Worm (Caenorhabditis elegans): ENCODE results near the gene Y60A3A.25.

The Y60A3A.25 gene

DNA sequence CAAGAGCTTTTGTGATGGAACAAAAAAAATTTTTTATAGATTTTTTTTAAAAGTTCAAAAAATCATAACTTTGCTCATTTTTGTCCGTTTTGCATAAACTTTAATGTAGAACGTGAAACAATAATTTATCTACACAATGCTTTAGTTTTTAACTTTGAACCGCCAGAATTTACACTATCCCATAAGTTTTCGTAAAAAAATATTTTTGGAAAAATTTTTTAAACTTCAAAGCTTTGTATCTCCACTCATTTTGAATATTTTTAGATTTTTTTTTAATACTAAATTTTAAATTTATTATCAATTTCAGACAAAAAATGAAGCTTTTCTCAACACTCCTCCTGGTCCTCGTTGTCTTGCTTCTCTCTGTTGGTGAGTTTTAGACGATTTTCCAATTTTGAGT lies 17.7 kb upstream of the Y60A3A.25 start, which contains the start of gene Y60A3A.21:
Gene Y60A3A.21, plus strand, starts transcription at position 301 of the 400 bp plus-strand sequence.
- no peak for TF ChIP-seq sptf-1 (tag; optimal IDR thresholded peaks at IDR 0.05)
- no peak for TF ChIP-seq lin-32 (GFP tag; optimal IDR thresholded peaks at IDR 0.05)
- no peak for TF ChIP-seq elt-1 (tag; optimal IDR thresholded peaks at IDR 0.05; ENCODE audit: borderline replicate concordance, insufficient read depth)
- TF ChIP-seq sem-2 (GFP tag; optimal IDR thresholded peaks at IDR 0.05) = no peak
- TF ChIP-seq M03D4.4 (tag; optimal IDR thresholded peaks at IDR 0.05) = no peak
- TF ChIP-seq nhr-2 (tag; optimal IDR thresholded peaks at IDR 0.05) = no peak
- no peak for TF ChIP-seq drap-1 (GFP tag; optimal IDR thresholded peaks at IDR 0.05)
- TF ChIP-seq blmp-1 (tag; optimal IDR thresholded peaks at IDR 0.05) = no peak
- no peak for TF ChIP-seq ceh-43 (GFP tag; optimal IDR thresholded peaks at IDR 0.05)
- TF ChIP-seq lsy-2 (tag; optimal IDR thresholded peaks at IDR 0.05) = no peak
- TF ChIP-seq flh-1 (GFP tag; optimal IDR thresholded peaks at IDR 0.05) = no peak
- TF ChIP-seq ces-1 (GFP tag; optimal IDR thresholded peaks at IDR 0.05) = no peak
- TF ChIP-seq snpc-4 (tag; optimal IDR thresholded peaks at IDR 0.05) = no peak
- TF ChIP-seq elt-3 (tag; optimal IDR thresholded peaks at IDR 0.05) = no peak
- no peak for TF ChIP-seq nhr-237 (tag; optimal IDR thresholded peaks at IDR 0.05)
- no peak for TF ChIP-seq nhr-12 (tag; optimal IDR thresholded peaks at IDR 0.05)
- no peak for TF ChIP-seq zip-8 (tag; optimal IDR thresholded peaks at IDR 0.05)
- TF ChIP-seq hlh-1 (tag; optimal IDR thresholded peaks at IDR 0.05) = no peak
- TF ChIP-seq nhr-76 (tag; optimal IDR thresholded peaks at IDR 0.05) = no peak

DNA sequence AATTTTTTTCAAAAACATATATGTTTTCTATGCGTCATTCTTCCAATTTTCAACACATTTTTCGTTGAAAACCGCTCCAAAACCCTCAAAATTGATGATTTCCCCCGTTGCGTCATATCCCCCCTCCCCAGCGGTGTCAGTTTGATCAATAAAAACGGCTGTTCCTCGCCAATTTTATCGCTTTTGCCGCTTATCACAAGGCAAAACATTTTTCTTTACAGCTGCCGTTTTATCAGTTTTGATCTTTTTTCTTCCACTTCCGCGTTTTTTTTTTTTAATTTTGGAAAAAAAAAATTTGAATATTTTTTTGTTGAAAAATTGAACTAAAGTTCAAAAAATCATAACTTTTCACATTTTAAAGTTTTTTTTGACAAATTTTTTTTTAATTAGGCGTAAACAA lies 17.2 kb upstream of the Y60A3A.25 start:
- no peak for TF ChIP-seq ceh-83 (GFP tag; optimal IDR thresholded peaks at IDR 0.05)
- TF ChIP-seq unc-39 (tag; optimal IDR thresholded peaks at IDR 0.05) = no peak
- no peak for TF ChIP-seq cnd-1 (tag; optimal IDR thresholded peaks at IDR 0.05)
- no peak for TF ChIP-seq nhr-28 (tag; optimal IDR thresholded peaks at IDR 0.05)
- no peak for TF ChIP-seq nhr-76 (tag; optimal IDR thresholded peaks at IDR 0.05)
- TF ChIP-seq drap-1 (GFP tag; optimal IDR thresholded peaks at IDR 0.05) = no peak
- peak; percentile 44 for TF ChIP-seq zip-8 (tag; optimal IDR thresholded peaks at IDR 0.05)
- TF ChIP-seq sem-2 (GFP tag; optimal IDR thresholded peaks at IDR 0.05) = no peak

DNA sequence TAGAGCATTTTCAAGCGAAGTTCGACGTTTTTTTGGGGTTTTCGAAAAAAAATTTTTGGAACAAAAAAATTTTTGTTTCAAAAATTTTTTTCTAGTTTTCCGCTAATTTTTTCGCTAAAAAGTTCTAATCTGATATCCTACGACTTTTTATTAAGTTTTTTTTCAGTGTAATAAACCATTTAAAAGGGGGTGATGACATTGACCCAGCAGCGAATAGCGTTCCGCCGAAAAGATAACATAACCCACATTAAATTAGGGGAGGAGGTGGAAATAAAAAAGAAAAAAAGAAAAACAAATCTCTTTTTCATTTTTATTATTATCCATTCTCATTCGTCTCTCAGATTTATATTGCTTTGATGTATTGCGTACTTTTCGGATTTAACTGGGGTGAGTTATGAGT lies 13.5 kb upstream of the Y60A3A.25 start, which contains the start of gene Y60A3A.23:
Gene Y60A3A.23, plus strand, starts transcription at position 301 of the 400 bp plus-strand sequence.
- TF ChIP-seq blmp-1 (tag; optimal IDR thresholded peaks at IDR 0.05) = no peak
- TF ChIP-seq nhr-2 (tag; optimal IDR thresholded peaks at IDR 0.05) = no peak
- no peak for TF ChIP-seq unc-39 (tag; optimal IDR thresholded peaks at IDR 0.05)
- no peak for TF ChIP-seq ham-2 (GFP tag; optimal IDR thresholded peaks at IDR 0.05)
- TF ChIP-seq cnd-1 (tag; optimal IDR thresholded peaks at IDR 0.05) = no peak
- no peak for TF ChIP-seq snpc-4 (tag; optimal IDR thresholded peaks at IDR 0.05)
- no peak for TF ChIP-seq lsy-2 (tag; optimal IDR thresholded peaks at IDR 0.05)
- no peak for TF ChIP-seq hlh-1 (tag; optimal IDR thresholded peaks at IDR 0.05)
- no peak for TF ChIP-seq elt-3 (tag; optimal IDR thresholded peaks at IDR 0.05)
- TF ChIP-seq nhr-76 (tag; optimal IDR thresholded peaks at IDR 0.05) = no peak
- no peak for TF ChIP-seq unc-120 (tag; optimal IDR thresholded peaks at IDR 0.05; ENCODE audit: poor library complexity, severe bottlenecking)
- no peak for TF ChIP-seq sem-2 (GFP tag; optimal IDR thresholded peaks at IDR 0.05)
- no peak for TF ChIP-seq tbx-8 (GFP tag; optimal IDR thresholded peaks at IDR 0.05)
- TF ChIP-seq nhr-237 (tag; optimal IDR thresholded peaks at IDR 0.05) = no peak
- TF ChIP-seq bed-3 (GFP tag; optimal IDR thresholded peaks at IDR 0.05) = no peak

DNA sequence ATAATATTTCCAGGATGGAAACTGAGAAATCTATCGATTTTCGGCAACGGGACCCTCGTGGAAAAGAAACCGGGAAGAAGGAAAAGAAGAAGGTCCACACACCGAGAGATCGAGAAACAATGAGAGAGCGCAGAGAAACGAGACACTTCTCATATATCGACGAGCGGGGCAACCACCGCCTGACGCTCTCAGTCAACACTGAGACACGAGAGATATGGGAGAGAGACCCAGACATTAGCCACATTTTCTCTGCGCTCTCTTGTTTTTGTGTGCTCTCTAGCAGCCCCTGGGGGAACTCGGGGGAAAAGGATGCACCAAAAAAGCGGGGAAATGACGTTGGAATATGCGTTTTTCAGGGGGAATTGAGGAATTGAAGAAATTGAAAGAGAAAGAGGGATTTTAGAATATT lies 11.7 kb upstream of the Y60A3A.25 start:
- TF ChIP-seq ceh-83 (GFP tag; optimal IDR thresholded peaks at IDR 0.05) = peak; percentile 8
- TF ChIP-seq unc-39 (tag; optimal IDR thresholded peaks at IDR 0.05) = peak; percentile 40
- TF ChIP-seq sptf-1 (tag; optimal IDR thresholded peaks at IDR 0.05) = no peak
- no peak for TF ChIP-seq mab-5 (tag; optimal IDR thresholded peaks at IDR 0.05)
- TF ChIP-seq nhr-237 (tag; optimal IDR thresholded peaks at IDR 0.05) = peak; percentile 19
- peak; percentile 15 for TF ChIP-seq ceh-39 (tag; optimal IDR thresholded peaks at IDR 0.05)
- peak; percentile 83 for TF ChIP-seq unc-120 (tag; optimal IDR thresholded peaks at IDR 0.05; ENCODE audit: poor library complexity, severe bottlenecking)
- TF ChIP-seq ces-1 (GFP tag; optimal IDR thresholded peaks at IDR 0.05) = peak; percentile 57
- peak; percentile 44 for TF ChIP-seq unc-62 (GFP tag; optimal IDR thresholded peaks at IDR 0.05)
- TF ChIP-seq hlh-1 (tag; optimal IDR thresholded peaks at IDR 0.05) = peak; percentile 84
- peak; percentile 85 for TF ChIP-seq drap-1 (GFP tag; optimal IDR thresholded peaks at IDR 0.05)
- TF ChIP-seq lsy-2 (tag; optimal IDR thresholded peaks at IDR 0.05) = peak; percentile 18
- TF ChIP-seq ham-2 (GFP tag; optimal IDR thresholded peaks at IDR 0.05) = peak; percentile 92
- no peak for TF ChIP-seq M03D4.4 (tag; optimal IDR thresholded peaks at IDR 0.05)
- peak; percentile 0 for TF ChIP-seq cnd-1 (tag; optimal IDR thresholded peaks at IDR 0.05)
- peak; percentile 11 for TF ChIP-seq lin-32 (GFP tag; optimal IDR thresholded peaks at IDR 0.05)
- TF ChIP-seq flh-1 (GFP tag; optimal IDR thresholded peaks at IDR 0.05) = no peak
- no peak for TF ChIP-seq zip-8 (tag; optimal IDR thresholded peaks at IDR 0.05)
- peak; percentile 50 for TF ChIP-seq mep-1 (tag; optimal IDR thresholded peaks at IDR 0.05)
- TF ChIP-seq pha-4 (tag; optimal IDR thresholded peaks at IDR 0.05) = peak; percentile 62

All from whole organism, mixed stage, embryonic.